Fruit fly (Drosophila melanogaster) whole organism, embryonic: ENCODE data around the gene CG7518.

Experiments used
- Atf6 ChIP-seq: fragments of 200-800 bp; sonication (Bioruptor generic); IDR thresholded peaks from 2 replicates; pipeline ENCODE4 v1.3.6; 2022; ENCODE audit warnings: missing biosample characterization, missing genetic modification characterization
- Bgb ChIP-seq: fragments of 200-800 bp; sonication (Bioruptor generic); IDR thresholded peaks from 2 replicates; pipeline ENCODE4 v1.3.6; 2022; ENCODE audit warnings: missing biosample characterization, missing genetic modification characterization; ENCODE audit not compliant: partially characterized antibody
- CG12659 ChIP-seq: fragments of 200-800 bp; sonication (Bioruptor generic); optimal IDR thresholded peaks from 3 replicates; lab custom pipeline; 2017; ENCODE audit warnings: mild to moderate bottlenecking, missing biosample characterization, missing genetic modification reagents, missing genetic modification characterization
- CG13775 ChIP-seq: fragments of 200-800 bp; sonication (Bioruptor generic); optimal IDR thresholded peaks from 3 replicates; lab custom pipeline; 2017; ENCODE audit warnings: missing biosample characterization, mild to moderate bottlenecking, missing genetic modification characterization
- CG14441 ChIP-seq: fragments of 200-800 bp; sonication (Bioruptor generic); IDR thresholded peaks from 2 replicates; pipeline ENCODE4 v1.3.6; 2022; ENCODE audit warnings: missing biosample characterization, missing genetic modification characterization
- CG17912 ChIP-seq: fragments of 200-800 bp; sonication (Bioruptor generic); optimal IDR thresholded peaks from 2 replicates; lab custom pipeline; 2018; ENCODE audit warnings: missing biosample characterization, mild to moderate bottlenecking, missing genetic modification characterization
- CG2199 ChIP-seq: fragments of 200-800 bp; sonication (Bioruptor generic); IDR thresholded peaks from 3 replicates; pipeline ENCODE4 v1.3.6; 2022; ENCODE audit warnings: missing biosample characterization, missing genetic modification characterization
- CG2875 ChIP-seq: fragments of 200-800 bp; sonication (Bioruptor generic); optimal IDR thresholded peaks from 2 replicates; lab custom pipeline; 2017; ENCODE audit warnings: missing biosample characterization, mild to moderate bottlenecking, missing genetic modification characterization, missing genetic modification reagents
- CG3281 ChIP-seq: fragments of 200-800 bp; sonication (Bioruptor generic); optimal IDR thresholded peaks from 3 replicates; lab custom pipeline; 2017; ENCODE audit warnings: missing biosample characterization, mild to moderate bottlenecking, missing genetic modification characterization
- CG34376 ChIP-seq: fragments of 200-800 bp; sonication (Bioruptor generic); optimal IDR thresholded peaks from 2 replicates; lab custom pipeline; 2018; ENCODE audit warnings: missing biosample characterization, mild to moderate bottlenecking, missing genetic modification characterization
- CG3847 ChIP-seq: fragments of 200-800 bp; sonication (Bioruptor generic); IDR thresholded peaks from 2 replicates; pipeline ENCODE4 v1.3.6; 2022; ENCODE audit warnings: missing biosample characterization, missing genetic modification characterization
- CG6272 ChIP-seq: fragments of 200-800 bp; sonication (Bioruptor generic); IDR thresholded peaks from 2 replicates; pipeline ENCODE4 v1.3.6; 2022; ENCODE audit warnings: missing biosample characterization, missing genetic modification characterization
- CG6791 ChIP-seq: fragments of 200-800 bp; sonication (Bioruptor generic); IDR thresholded peaks from 3 replicates; pipeline ENCODE4 v1.3.6; 2022; ENCODE audit warnings: missing biosample characterization, missing genetic modification characterization; ENCODE audit not compliant: partially characterized antibody
- CG7928 ChIP-seq: fragments of 200-800 bp; sonication (Bioruptor generic); optimal IDR thresholded peaks from 2 replicates; lab custom pipeline; 2017; ENCODE audit warnings: missing biosample characterization, mild to moderate bottlenecking, missing genetic modification characterization
- CG9437 ChIP-seq: fragments of 200-800 bp; sonication (Bioruptor generic); optimal IDR thresholded peaks from 2 replicates; lab custom pipeline; 2018; ENCODE audit warnings: missing biosample characterization, mild to moderate bottlenecking, missing genetic modification characterization
- CHES-1-like ChIP-seq: fragments of 200-800 bp; sonication (Bioruptor generic); optimal IDR thresholded peaks from 2 replicates; lab custom pipeline; 2016; ENCODE audit warnings: missing biosample characterization, missing genetic modification characterization
- Camta ChIP-seq: fragments of 200-800 bp; sonication (Bioruptor generic); optimal IDR thresholded peaks from 2 replicates; lab custom pipeline; 2016; ENCODE audit warnings: missing biosample characterization, missing genetic modification characterization
- Deaf1 ChIP-seq: fragments of 200-800 bp; optimal IDR thresholded peaks from 3 replicates; lab custom pipeline; 2019; ENCODE audit warnings: missing biosample characterization, mild to moderate bottlenecking, missing genetic modification characterization, moderate library complexity
- Lhr ChIP-seq: fragments of 200-800 bp; sonication (Bioruptor generic); optimal IDR thresholded peaks from 3 replicates; lab custom pipeline; 2017; ENCODE audit warnings: mild to moderate bottlenecking, missing biosample characterization, missing genetic modification reagents, missing genetic modification characterization
- MTF-1 ChIP-seq: fragments of 200-800 bp; sonication (Bioruptor generic); optimal IDR thresholded peaks from 2 replicates; lab custom pipeline; 2018; ENCODE audit warnings: missing biosample characterization, mild to moderate bottlenecking, missing genetic modification characterization, borderline replicate concordance
- Med ChIP-seq: fragments of 200-800 bp; sonication (Bioruptor generic); peaks from one replicate; lab custom pipeline; 2016; ENCODE audit warnings: missing biosample characterization, missing genetic modification characterization, mild to moderate bottlenecking, inconsistent platforms, moderate library complexity
- Optix ChIP-seq: fragments of 200-800 bp; sonication (Bioruptor generic); IDR thresholded peaks from 3 replicates; pipeline ENCODE4 v1.3.6; 2022; ENCODE audit warnings: missing biosample characterization, missing genetic modification characterization
- Pdp1 ChIP-seq, 2 experiments: fragments of 200-800 bp; sonication (Bioruptor generic); optimal IDR thresholded peaks; 3 replicates each; lab custom pipeline; 2016; ENCODE audit warnings: missing biosample characterization in 2 of 2, missing genetic modification characterization in 2 of 2, mild to moderate bottlenecking in 1 of 2, moderate library complexity in 1 of 2
- Ptx1 ChIP-seq: fragments of 200-800 bp; sonication (Bioruptor generic); IDR thresholded peaks from 2 replicates; pipeline ENCODE4 v1.3.6; 2022; ENCODE audit warnings: missing biosample characterization, missing genetic modification characterization
- ac ChIP-seq: fragments of 200-800 bp; sonication (Bioruptor generic); optimal IDR thresholded peaks from 3 replicates; lab custom pipeline; 2017; ENCODE audit warnings: missing biosample characterization, mild to moderate bottlenecking, missing genetic modification characterization
- amos ChIP-seq: fragments of 200-800 bp; sonication (Bioruptor generic); IDR thresholded peaks from 2 replicates; pipeline ENCODE4 v1.3.6; 2022; ENCODE audit warnings: missing biosample characterization, missing genetic modification characterization; ENCODE audit not compliant: partially characterized antibody
- btn ChIP-seq: fragments of 200-800 bp; sonication (Bioruptor generic); optimal IDR thresholded peaks from 2 replicates; lab custom pipeline; 2016; ENCODE audit warnings: missing biosample characterization, missing genetic modification characterization
- chn ChIP-seq: fragments of 200-800 bp; sonication (Bioruptor generic); optimal IDR thresholded peaks from 2 replicates; lab custom pipeline; 2016; ENCODE audit warnings: missing biosample characterization, missing genetic modification characterization
- ci ChIP-seq: fragments of 200-800 bp; sonication (Bioruptor generic); IDR thresholded peaks from 3 replicates; pipeline ENCODE4 v1.3.6; 2022; ENCODE audit warnings: missing biosample characterization, missing genetic modification characterization
- en ChIP-seq: fragments of 200-800 bp; sonication (Bioruptor generic); optimal IDR thresholded peaks from 2 replicates; lab custom pipeline; 2016; ENCODE audit warnings: missing biosample characterization, missing genetic modification characterization
- exex ChIP-seq: fragments of 200-800 bp; sonication (Bioruptor generic); optimal IDR thresholded peaks from 4 replicates; lab custom pipeline; 2018; ENCODE audit warnings: missing biosample characterization, mild to moderate bottlenecking, missing genetic modification characterization, moderate library complexity
- grn ChIP-seq: fragments of 200-800 bp; sonication (Bioruptor generic); optimal IDR thresholded peaks from 3 replicates; lab custom pipeline; 2017; ENCODE audit warnings: missing biosample characterization, missing genetic modification characterization
- kay ChIP-seq: fragments of 200-800 bp; sonication (Bioruptor generic); optimal IDR thresholded peaks from 2 replicates; lab custom pipeline; 2016; ENCODE audit warnings: missing biosample characterization, missing genetic modification characterization
- lov ChIP-seq, 2 experiments: fragments of 200-800 bp in 1 of 2; fragments of >200 bp in 1 of 2; sonication (Bioruptor generic) in 1 of 2; IDR thresholded peaks in 1 of 2; optimal IDR thresholded peaks in 1 of 2; 2 replicates in 1 of 2; 3 replicates in 1 of 2; pipeline versions ENCODE4 v1.3.6 to Lab custom; 2017 to 2022; ENCODE audit warnings: missing biosample characterization in 1 of 2, missing genetic modification characterization in 1 of 2
- oc ChIP-seq: fragments of 200-800 bp; sonication (Bioruptor generic); optimal IDR thresholded peaks from 2 replicates; lab custom pipeline; 2018; ENCODE audit warnings: missing biosample characterization, mild to moderate bottlenecking, missing genetic modification characterization, moderate library complexity
- sens ChIP-seq: fragments of 200-800 bp; sonication (Bioruptor generic); peaks from one replicate; lab custom pipeline; 2016; ENCODE audit warnings: missing biosample characterization, missing genetic modification characterization
- sens-2 ChIP-seq: fragments of 200-800 bp; sonication (Bioruptor generic); IDR thresholded peaks from 2 replicates; pipeline ENCODE4 v1.3.6; 2022; ENCODE audit warnings: missing biosample characterization, missing genetic modification characterization
- sim ChIP-seq: fragments of 200-800 bp; sonication (Bioruptor generic); IDR thresholded peaks from 2 replicates; pipeline ENCODE4 v1.3.6; 2022; ENCODE audit warnings: missing biosample characterization, missing genetic modification characterization
- sr ChIP-seq: fragments of 200-800 bp; sonication (Bioruptor generic); IDR thresholded peaks from 3 replicates; pipeline ENCODE4 v1.3.6; 2022; ENCODE audit warnings: missing biosample characterization, missing genetic modification characterization
- ssp ChIP-seq: fragments of 200-800 bp; sonication (Bioruptor generic); IDR thresholded peaks from 2 replicates; pipeline ENCODE4 v1.3.6; 2022; ENCODE audit warnings: missing biosample characterization, missing genetic modification characterization
- tio ChIP-seq: fragments of 200-800 bp; sonication (Bioruptor generic); optimal IDR thresholded peaks from 2 replicates; lab custom pipeline; 2017; ENCODE audit warnings: missing biosample characterization, missing genetic modification characterization, inconsistent platforms

CG7518 gene

DNA sequence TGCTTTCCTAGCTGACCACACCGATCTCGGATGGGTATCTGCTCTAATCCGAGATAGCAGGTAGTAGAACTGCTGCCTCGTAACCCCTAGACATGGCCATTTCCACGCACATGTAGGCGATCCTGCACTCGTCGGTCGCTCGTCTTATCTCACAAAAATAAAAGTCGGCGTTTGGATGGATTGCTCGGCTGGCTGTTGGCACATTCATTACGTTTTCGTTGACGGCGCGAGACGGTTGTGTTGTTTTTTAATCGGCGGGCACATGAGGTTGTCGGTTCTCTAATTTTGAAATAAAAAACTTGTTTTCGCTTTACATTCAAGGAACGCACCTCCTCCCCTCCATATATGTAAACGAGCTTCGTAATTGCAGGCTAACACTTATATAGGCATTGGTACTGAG lies 34.4 kb downstream of the CG7518 start, which contains the start of gene ry:
Gene ry, plus strand, starts transcription at position 206 of the 400 bp plus-strand sequence.
- TF ChIP-seq Lhr (GFP tag; lab: Kevin White, UChicago) (no peak), CHES-1-like (GFP tag; lab: Kevin White, UChicago) (no peak), en (GFP tag; lab: Kevin White, UChicago) (no peak), ci (peak; percentile 47; the same call in 1 of the 3 replicates), grn (peak; percentile 33), CG2875 (GFP tag; lab: Kevin White, UChicago) (no peak), CG34376 (peak; percentile 1), CG3847 (GFP tag; lab: Robert Waterston, UW) (no peak), Ptx1 (GFP tag; lab: Robert Waterston, UW) (no peak), lov (optimal IDR thresholded peaks at IDR 0.05; lab: Kevin White, UChicago) (no peak), lov (GFP tag; IDR thresholded peaks at IDR 0.05; lab: Robert Waterston, UW) (no peak), Bgb (GFP tag; lab: Robert Waterston, UW) (no peak), sr (no peak), ssp (no peak), Camta (GFP tag; lab: Kevin White, UChicago) (no peak), CG2199 (GFP tag; lab: Robert Waterston, UW) (peak; percentile 60; the same call in 1 of the 3 replicates), ac (no peak), kay (GFP tag; lab: Kevin White, UChicago) (no peak), amos (GFP tag; lab: Robert Waterston, UW) (peak; percentile 25), CG6272 (no peak), CG7928 (GFP tag; lab: Kevin White, UChicago) (no peak), sens (GFP tag; lab: Kevin White, UChicago) (peak; percentile 24), Med (peak; percentile 72), MTF-1 (GFP tag; lab: Kevin White, UChicago) (no peak), Pdp1 (GFP tag; optimal IDR thresholded peaks at IDR 0.05; lab: Kevin White, UChicago) (peak in 1 of 2 experiments; percentile 73), exex (tag; lab: Kevin White, UChicago) (no peak), Optix (peak; percentile 18; the same call in 1 of the 3 replicates), Deaf1 (tag; lab: Kevin White, UChicago) (peak; percentile 85), CG9437 (GFP tag; lab: Kevin White, UChicago) (peak; percentile 38), CG6791 (GFP tag; lab: Robert Waterston, UW) (0 out of 3 replicates have a peak, but pooled peaks have one; percentile 10), Atf6 (GFP tag; lab: Robert Waterston, UW) (peak; percentile 38; the same call in 1 of the 2 replicates), sim (peak; percentile 41; the same call in 1 of the 2 replicates), sens-2 (GFP tag; lab: Robert Waterston, UW) (no peak), CG3281 (GFP tag; lab: Kevin White, UChicago) (no peak), CG14441 (0 out of 2 replicates have a peak, but pooled peaks have one; percentile 15), tio (no peak), btn (no peak), oc (tag; lab: Kevin White, UChicago) (no peak), CG17912 (GFP tag; lab: Kevin White, UChicago) (no peak), CG13775 (GFP tag; lab: Kevin White, UChicago) (no peak), chn (GFP tag; lab: Kevin White, UChicago) (no peak), CG12659 (GFP tag; lab: Kevin White, UChicago) (no peak)
